Worm (Caenorhabditis elegans) whole organism, late embryonic: Measurements from ENCODE around the gene gck-2.

ENCODE experiments used
- ahr-1 ChIP-seq: sonication (generic microtip); optimal IDR thresholded peaks from 2 replicates; lab custom pipeline; 2016; ENCODE audit warnings: missing genetic modification characterization, missing compliant biosample characterization
- ceh-18 ChIP-seq: sonication (generic microtip); optimal IDR thresholded peaks from 2 replicates; lab custom pipeline; 2016; ENCODE audit warnings: missing genetic modification characterization, missing compliant biosample characterization
- ceh-31 ChIP-seq: sonication (generic microtip); optimal IDR thresholded peaks from 2 replicates; lab custom pipeline; 2016; ENCODE audit warnings: missing genetic modification characterization, missing compliant biosample characterization
- ceh-45 ChIP-seq: fragments of 200-800 bp; sonication (Bioruptor generic); IDR thresholded peaks from 2 replicates; pipeline ENCODE4 v1.3.6; 2022; ENCODE audit warnings: missing genetic modification reagents, missing genetic modification characterization, missing compliant biosample characterization
- dmd-4 ChIP-seq: sonication (generic microtip); optimal IDR thresholded peaks from 2 replicates; lab custom pipeline; 2016; ENCODE audit warnings: borderline replicate concordance, missing genetic modification characterization, missing compliant biosample characterization
- ets-4 ChIP-seq: sonication (generic microtip); optimal IDR thresholded peaks from 2 replicates; lab custom pipeline; 2016; ENCODE audit warnings: missing genetic modification characterization, missing compliant biosample characterization
- hlh-30 ChIP-seq: sonication (generic microtip); optimal IDR thresholded peaks from 2 replicates; lab custom pipeline; 2017; ENCODE audit warnings: antibody characterized with exemption, missing genetic modification characterization, missing compliant biosample characterization; ENCODE audit not compliant: insufficient read depth
- npax-4 ChIP-seq: sonication (generic microtip); optimal IDR thresholded peaks from 2 replicates; lab custom pipeline; 2016; ENCODE audit warnings: missing genetic modification characterization, missing compliant biosample characterization
- pha-4 ChIP-seq: fragments of 150-350 bp; optimal IDR thresholded peaks from 2 replicates; lab custom pipeline; 2018; ENCODE audit warnings: missing biosample characterization, missing genetic modification reagents, missing genetic modification characterization
- tbx-2 ChIP-seq: sonication (generic microtip); optimal IDR thresholded peaks from 2 replicates; lab custom pipeline; 2016; ENCODE audit warnings: missing genetic modification characterization, missing compliant biosample characterization
- tbx-7 ChIP-seq: sonication (generic microtip); optimal IDR thresholded peaks from 2 replicates; lab custom pipeline; 2016; ENCODE audit warnings: missing genotype, missing genetic modification characterization, missing compliant biosample characterization
- ttx-3 ChIP-seq: sonication (generic microtip); optimal IDR thresholded peaks from 2 replicates; lab custom pipeline; 2016; ENCODE audit warnings: missing genetic modification reagents, missing genetic modification characterization, missing compliant biosample characterization
- unc-3 ChIP-seq, 2 experiments: fragments of 200-800 bp in 1 of 2; sonication (Bioruptor generic) in 1 of 2; sonication (generic microtip) in 1 of 2; conservative IDR thresholded peaks in 1 of 2; optimal IDR thresholded peaks in 1 of 2; 2 replicates each; pipeline versions ENCODE4 v1.3.6 to Lab custom; 2016 to 2022; ENCODE audit warnings: missing compliant biosample characterization in 2 of 2, missing genetic modification characterization in 2 of 2, missing genetic modification reagents in 1 of 2

- TF ChIP-seq dmd-4 (tag; lab: Kevin White, UChicago) = no peak
- TF ChIP-seq ttx-3 = no peak
- no peak for TF ChIP-seq ahr-1 (tag; lab: Kevin White, UChicago)
- TF ChIP-seq ceh-31 (tag; lab: Kevin White, UChicago) = no peak
- TF ChIP-seq npax-4 (tag; lab: Kevin White, UChicago) = no peak
- TF ChIP-seq unc-3 (GFP tag; conservative IDR thresholded peaks at IDR 0.05; lab: Robert Waterston, UW) = no peak
- TF ChIP-seq unc-3 (tag; optimal IDR thresholded peaks at IDR 0.05; lab: Kevin White, UChicago) = no peak
- peak; percentile 47 for TF ChIP-seq hlh-30 (tag; lab: Kevin White, UChicago)
- no peak for TF ChIP-seq ceh-45
- peak; percentile 49 for TF ChIP-seq ceh-18 (tag; lab: Kevin White, UChicago)
- no peak for TF ChIP-seq tbx-2 (tag; lab: Kevin White, UChicago)
- no peak for TF ChIP-seq pha-4 (tag; lab: Kevin White, UChicago)
- TF ChIP-seq tbx-7 (tag; lab: Kevin White, UChicago) = no peak
- no peak for TF ChIP-seq ets-4
These were observed 40.9 kb downstream of the gck-2 start for ce11 chrV:6751493-6752100.
